Fruit fly (Drosophila melanogaster) whole organism, pupa: Measurements from ENCODE around the gene Sptr.

Experiments
- CG10348 ChIP-seq: fragments of 200-800 bp; sonication (Bioruptor generic); IDR thresholded peaks from 2 replicates; pipeline ENCODE4 v1.3.6; 2022; ENCODE audit warnings: missing biosample characterization, missing genetic modification characterization
- CG12605 ChIP-seq: fragments of 200-800 bp; sonication (Bioruptor generic); IDR thresholded peaks from 2 replicates; pipeline ENCODE4 v1.3.6; 2022; ENCODE audit warnings: missing biosample characterization, missing genetic modification characterization
- CG13204 ChIP-seq: fragments of 200-800 bp; sonication (Bioruptor generic); optimal IDR thresholded peaks from 2 replicates; lab custom pipeline; 2018; ENCODE audit warnings: missing biosample characterization, mild to moderate bottlenecking, missing genetic modification characterization, moderate library complexity
- CG14655 ChIP-seq: fragments of 200-800 bp; sonication (Bioruptor generic); optimal IDR thresholded peaks from 3 replicates; lab custom pipeline; 2017; ENCODE audit warnings: mild to moderate bottlenecking, missing biosample characterization, missing genetic modification reagents, missing genetic modification characterization
- CG15710 ChIP-seq: fragments of 200-800 bp; sonication (Bioruptor generic); optimal IDR thresholded peaks from 2 replicates; lab custom pipeline; 2018; ENCODE audit warnings: missing biosample characterization, mild to moderate bottlenecking, missing genetic modification characterization, moderate library complexity
- CG17806 ChIP-seq: fragments of 200-800 bp; sonication (Bioruptor generic); optimal IDR thresholded peaks from 2 replicates; lab custom pipeline; 2018; ENCODE audit warnings: missing biosample characterization, mild to moderate bottlenecking, missing genetic modification characterization, moderate library complexity
- CG32121 ChIP-seq: fragments of 200-800 bp; sonication (Bioruptor generic); IDR thresholded peaks from 2 replicates; pipeline ENCODE4 v1.3.6; 2022; ENCODE audit warnings: missing biosample characterization, missing genetic modification characterization
- CG34367 ChIP-seq: fragments of 200-800 bp; sonication (Bioruptor generic); optimal IDR thresholded peaks from 2 replicates; lab custom pipeline; 2018; ENCODE audit warnings: missing biosample characterization, mild to moderate bottlenecking, missing genetic modification characterization
- CG4496 ChIP-seq: fragments of 200-800 bp; sonication (Bioruptor generic); IDR thresholded peaks from 3 replicates; pipeline ENCODE4 v1.3.6; 2022; ENCODE audit warnings: missing biosample characterization, missing genetic modification characterization
- CG8159 ChIP-seq: fragments of 200-800 bp; sonication (Bioruptor generic); optimal IDR thresholded peaks from 3 replicates; lab custom pipeline; 2018; ENCODE audit warnings: missing biosample characterization, mild to moderate bottlenecking, missing genetic modification characterization, moderate library complexity
- CG8301 ChIP-seq: fragments of 200-800 bp; sonication (Bioruptor generic); optimal IDR thresholded peaks from 2 replicates; lab custom pipeline; 2018; ENCODE audit warnings: missing biosample characterization, mild to moderate bottlenecking, missing genetic modification characterization
- CG9948 ChIP-seq: fragments of 200-800 bp; sonication (Bioruptor generic); optimal IDR thresholded peaks from 2 replicates; lab custom pipeline; 2018; ENCODE audit warnings: missing biosample characterization, mild to moderate bottlenecking, missing genetic modification characterization, moderate library complexity
- D1 ChIP-seq: fragments of 200-800 bp; sonication (Bioruptor generic); optimal IDR thresholded peaks from 2 replicates; lab custom pipeline; 2018; ENCODE audit warnings: missing biosample characterization, mild to moderate bottlenecking, missing genetic modification characterization, moderate library complexity
- EcR ChIP-seq: fragments of 200-800 bp; sonication (Bioruptor generic); optimal IDR thresholded peaks from 3 replicates; lab custom pipeline; 2019; ENCODE audit warnings: missing biosample characterization, missing genetic modification characterization, mild to moderate bottlenecking, moderate library complexity, missing genetic modification reagents
- Ets98B ChIP-seq: fragments of 200-800 bp; sonication (Bioruptor generic); IDR thresholded peaks from 2 replicates; pipeline ENCODE4 v1.3.6; 2022; ENCODE audit warnings: missing biosample characterization, missing genetic modification characterization
- Pif1A ChIP-seq: fragments of 200-800 bp; sonication (Bioruptor generic); optimal IDR thresholded peaks from 3 replicates; lab custom pipeline; 2016; ENCODE audit warnings: missing biosample characterization, missing genetic modification characterization
- Pif1B ChIP-seq: fragments of 200-800 bp; sonication (Bioruptor generic); optimal IDR thresholded peaks from 3 replicates; lab custom pipeline; 2016; ENCODE audit warnings: missing biosample characterization, missing genetic modification characterization
- Snoo ChIP-seq: fragments of 200-800 bp; sonication (Bioruptor generic); optimal IDR thresholded peaks from 3 replicates; lab custom pipeline; 2017; ENCODE audit warnings: missing biosample characterization, mild to moderate bottlenecking, missing genetic modification characterization, inconsistent platforms
- fd96Ca ChIP-seq: fragments of 200-800 bp; sonication (Bioruptor generic); IDR thresholded peaks from 3 replicates; pipeline ENCODE4 v1.3.6; 2022; ENCODE audit warnings: missing biosample characterization, missing genetic modification characterization
- gl ChIP-seq: fragments of 200-800 bp; sonication (Bioruptor generic); optimal IDR thresholded peaks from 2 replicates; lab custom pipeline; 2018; ENCODE audit warnings: missing biosample characterization, mild to moderate bottlenecking, missing genetic modification characterization
- rn ChIP-seq: fragments of 200-800 bp; sonication (Bioruptor generic); IDR thresholded peaks from 2 replicates; pipeline ENCODE4 v1.3.6; 2022; ENCODE audit warnings: missing biosample characterization, missing genetic modification characterization

The Sptr gene

dm6 chrX:8433709-8434108 is 30.5 kb downstream of the Sptr start, which contains the start of gene CG32712:
TSS of gene CG32712 (minus strand) at chrX:8433809.
- TF ChIP-seq D1 (tag; lab: Kevin White, UChicago) = no peak
- no peak for TF ChIP-seq Snoo
- TF ChIP-seq CG9948 (tag; lab: Kevin White, UChicago) = no peak

- no peak for TF ChIP-seq CG4496
- TF ChIP-seq CG13204 = no peak
- TF ChIP-seq CG9948 (tag; lab: Kevin White, UChicago) = no peak
- no peak for TF ChIP-seq Pif1B
- TF ChIP-seq CG8159 (tag; lab: Kevin White, UChicago) = no peak
- TF ChIP-seq Ets98B (GFP tag; lab: Robert Waterston, UW) = no peak
- no peak for TF ChIP-seq CG15710 (tag; lab: Kevin White, UChicago)
- TF ChIP-seq rn = no peak
- TF ChIP-seq EcR (GFP tag; lab: Kevin White, UChicago) = no peak
- no peak for TF ChIP-seq CG17806 (tag; lab: Kevin White, UChicago)
- no peak for TF ChIP-seq CG14655
- no peak for TF ChIP-seq CG32121
- no peak for TF ChIP-seq CG34367 (tag; lab: Kevin White, UChicago)
- TF ChIP-seq CG8301 (tag; lab: Kevin White, UChicago) = no peak
Observed at dm6 chrX:8422643-8423042, 41.6 kb downstream of the Sptr start.

- no peak for TF ChIP-seq Pif1A (GFP tag; lab: Kevin White, UChicago)
- TF ChIP-seq Ets98B (GFP tag; lab: Robert Waterston, UW) = no peak
- TF ChIP-seq CG8159 (tag; lab: Kevin White, UChicago) = no peak
- no peak for TF ChIP-seq CG17806 (tag; lab: Kevin White, UChicago)
- no peak for TF ChIP-seq CG15710 (tag; lab: Kevin White, UChicago)
- no peak for TF ChIP-seq CG10348 (GFP tag; lab: Robert Waterston, UW)
- no peak for TF ChIP-seq CG4496
- TF ChIP-seq D1 (tag; lab: Kevin White, UChicago) = no peak
- no peak for TF ChIP-seq gl (tag; lab: Kevin White, UChicago)
- TF ChIP-seq CG13204 = no peak
- no peak for TF ChIP-seq CG8301 (tag; lab: Kevin White, UChicago)
Observed at dm6 chrX:8421449-8421795, 42.8 kb downstream of the Sptr start.

dm6 chrX:8420772-8421448 is 43.3 kb downstream of the Sptr start:
- TF ChIP-seq Snoo = no peak
- peak; percentile 87 for TF ChIP-seq EcR (GFP tag; lab: Kevin White, UChicago)
- TF ChIP-seq Pif1B = no peak
- peak; percentile 40 for TF ChIP-seq CG8301 (tag; lab: Kevin White, UChicago)
- TF ChIP-seq CG12605 = peak; percentile 96
- TF ChIP-seq gl (tag; lab: Kevin White, UChicago) = peak; percentile 90
- no peak for TF ChIP-seq CG14655
- peak; percentile 3 for TF ChIP-seq CG17806 (tag; lab: Kevin White, UChicago)
- no peak for TF ChIP-seq CG10348 (GFP tag; lab: Robert Waterston, UW)
- TF ChIP-seq D1 (tag; lab: Kevin White, UChicago) = peak; percentile 31
- TF ChIP-seq CG4496 = peak; percentile 88
- peak; percentile 69 for TF ChIP-seq CG34367 (tag; lab: Kevin White, UChicago)
- peak; percentile 71 for TF ChIP-seq CG32121
- peak; percentile 29 for TF ChIP-seq CG15710 (tag; lab: Kevin White, UChicago)
- no peak; the same call in none of the 3 replicates for TF ChIP-seq fd96Ca
- TF ChIP-seq rn = no peak
- peak; percentile 16 for TF ChIP-seq CG9948 (tag; lab: Kevin White, UChicago)
- TF ChIP-seq Pif1A (GFP tag; lab: Kevin White, UChicago) = peak; percentile 72
- TF ChIP-seq CG8159 (tag; lab: Kevin White, UChicago) = peak; percentile 33
- peak; percentile 92 for TF ChIP-seq Ets98B (GFP tag; lab: Robert Waterston, UW)
- TF ChIP-seq CG13204 = peak; percentile 81
- TF ChIP-seq, all 21 proteins: peak for 15

dm6 chrX:8419534-8419933 is 44.7 kb downstream of the Sptr start:
- TF ChIP-seq CG13204 = peak; percentile 67
- no peak for TF ChIP-seq D1 (tag; lab: Kevin White, UChicago)
- TF ChIP-seq, all 21 proteins: peak for 1

dm6 chrX:8416956-8417355 is 47.3 kb downstream of the Sptr start:
- TF ChIP-seq CG13204 (no peak), CG14655 (peak; percentile 12), fd96Ca (0 out of 3 replicates have a peak, but pooled peaks have one; percentile 26)

dm6 chrX:8416209-8416608 is 48.0 kb downstream of the Sptr start:
- TF ChIP-seq EcR (GFP tag; lab: Kevin White, UChicago) = peak; percentile 76
- TF ChIP-seq Pif1B = no peak
